Worm (Caenorhabditis elegans) whole organism, midembryonic: ENCODE results near the gene mdt-8.

ENCODE experiments used
- T22C8.4 ChIP-seq: fragments of 200-800 bp; sonication (Bioruptor generic); IDR thresholded peaks from 2 replicates; pipeline ENCODE4 v1.3.6; 2022; ENCODE audit warnings: missing genetic modification characterization, missing compliant biosample characterization
- cog-1 ChIP-seq: sonication (generic microtip); optimal IDR thresholded peaks from 2 replicates; lab custom pipeline; 2016; ENCODE audit warnings: missing genetic modification characterization, missing compliant biosample characterization
- flt-1 ChIP-seq: fragments of 200-800 bp; sonication (Bioruptor generic); IDR thresholded peaks from 2 replicates; pipeline ENCODE4 v1.3.6; 2022; ENCODE audit warnings: missing genetic modification characterization, missing compliant biosample characterization
- ref-1 ChIP-seq: fragments of 200-800 bp; sonication (Bioruptor generic); conservative IDR thresholded peaks from 2 replicates; pipeline ENCODE4 v1.3.6; 2022; ENCODE audit warnings: missing genetic modification reagents, missing genetic modification characterization, missing compliant biosample characterization
- tab-1 ChIP-seq: fragments of 200-800 bp; sonication (Bioruptor generic); IDR thresholded peaks from 2 replicates; pipeline ENCODE4 v1.3.6; 2022; ENCODE audit warnings: missing genetic modification characterization, missing compliant biosample characterization
- ztf-23 ChIP-seq: fragments of 200-800 bp; sonication (Bioruptor generic); IDR thresholded peaks from 2 replicates; pipeline ENCODE4 v1.3.6; 2022; ENCODE audit warnings: missing genetic modification reagents, missing genetic modification characterization, missing compliant biosample characterization
- ztf-29 ChIP-seq: fragments of 200-800 bp; sonication (Bioruptor generic); IDR thresholded peaks from 2 replicates; pipeline ENCODE4 v1.3.6; 2022; ENCODE audit warnings: missing genetic modification reagents, missing genetic modification characterization, missing compliant biosample characterization

ce11 chrII:11572944-11573343 lies 39.3 kb upstream of the mdt-8 start, which contains the start of gene F54D5.2:
- TF ChIP-seq flt-1 (GFP tag; lab: Robert Waterston, UW): no peak
- no peak for TF ChIP-seq tab-1
- TF ChIP-seq ref-1 (GFP tag; lab: Robert Waterston, UW): no peak
- no peak for TF ChIP-seq T22C8.4 (GFP tag; lab: Robert Waterston, UW)
- no peak for TF ChIP-seq ztf-23
- TF ChIP-seq cog-1 (tag; lab: Kevin White, UChicago): no peak
- no peak for TF ChIP-seq ztf-29 (GFP tag; lab: Robert Waterston, UW)
